Fruit fly (Drosophila melanogaster) whole organism, embryonic: ENCODE results near the gene CG6785.
"Not testable (repeated sequence)": the region's sequence is repeated elsewhere in the genome, so short reads cannot be mapped to it uniquely, and the experiment has no call there.

ENCODE experiments used
- CG10979 ChIP-seq: fragments of 200-800 bp; sonication (Bioruptor generic); optimal IDR thresholded peaks from 2 replicates; lab custom pipeline; 2018; ENCODE audit warnings: missing biosample characterization, mild to moderate bottlenecking, missing genetic modification characterization, moderate library complexity
- CG17912 ChIP-seq: fragments of 200-800 bp; sonication (Bioruptor generic); optimal IDR thresholded peaks from 2 replicates; lab custom pipeline; 2018; ENCODE audit warnings: missing biosample characterization, mild to moderate bottlenecking, missing genetic modification characterization
- Fer2 ChIP-seq: fragments of 200-800 bp; sonication (Bioruptor generic); optimal IDR thresholded peaks from 2 replicates; lab custom pipeline; 2018; ENCODE audit warnings: missing biosample characterization, mild to moderate bottlenecking, missing genetic modification characterization, moderate library complexity
- HLH4C ChIP-seq: fragments of 200-800 bp; sonication (Bioruptor generic); IDR thresholded peaks from 3 replicates; pipeline ENCODE4 v1.3.6; 2022; ENCODE audit warnings: missing biosample characterization, missing genetic modification characterization; ENCODE audit not compliant: partially characterized antibody
- Hand ChIP-seq: fragments of 200-800 bp; sonication (Bioruptor generic); optimal IDR thresholded peaks from 2 replicates; lab custom pipeline; 2017; ENCODE audit warnings: mild to moderate bottlenecking, missing biosample characterization, missing genetic modification reagents, missing genetic modification characterization
- NC2β ChIP-seq: fragments of 200-800 bp; sonication (Bioruptor generic); optimal IDR thresholded peaks from 2 replicates; lab custom pipeline; 2016; ENCODE audit warnings: missing biosample characterization, missing genetic modification characterization
- Trl ChIP-seq, 3 experiments: fragments of >200 bp in 2 of 3; fragments of 200-800 bp in 1 of 3; sonication (Bioruptor generic) in 1 of 3; optimal IDR thresholded peaks; 2 replicates in 1 of 3; 3 replicates in 2 of 3; lab custom pipeline; 2016 to 2017; ENCODE audit warnings: missing biosample characterization in 1 of 3, missing genetic modification characterization in 1 of 3
- bbx ChIP-seq: fragments of 200-800 bp; sonication (Bioruptor generic); IDR thresholded peaks from 2 replicates; pipeline ENCODE4 v1.3.6; 2022; ENCODE audit warnings: missing biosample characterization, missing genetic modification characterization; ENCODE audit not compliant: partially characterized antibody
- bcd ChIP-seq: fragments of 200-800 bp; sonication (Bioruptor generic); optimal IDR thresholded peaks from 2 replicates; lab custom pipeline; 2017; ENCODE audit warnings: missing biosample characterization, mild to moderate bottlenecking, missing genetic modification characterization
- crp ChIP-seq, 2 experiments: fragments of 200-800 bp; sonication (Bioruptor generic); optimal IDR thresholded peaks; 2 replicates in 1 of 2; 3 replicates in 1 of 2; lab custom pipeline; 2017; ENCODE audit warnings: missing biosample characterization in 2 of 2, missing genetic modification characterization in 2 of 2, mild to moderate bottlenecking in 1 of 2, moderate library complexity in 1 of 2
- seq ChIP-seq: fragments of 200-800 bp; sonication (Bioruptor generic); IDR thresholded peaks from 2 replicates; pipeline ENCODE4 v1.3.6; 2022; ENCODE audit warnings: missing biosample characterization, missing genetic modification characterization
- sim ChIP-seq: fragments of 200-800 bp; sonication (Bioruptor generic); IDR thresholded peaks from 2 replicates; pipeline ENCODE4 v1.3.6; 2022; ENCODE audit warnings: missing biosample characterization, missing genetic modification characterization

Gene CG6785

dm6 chr2L:11999240-11999704 lies 45.7 kb downstream of the CG6785 start, which contains the start of the genes CG18787 and Nfs1:
Gene CG18787, minus strand, starts transcription at chr2L:11999340.
Gene Nfs1, plus strand, starts transcription at chr2L:11999654.
- not testable (repeated sequence) for TF ChIP-seq crp (GFP tag; optimal IDR thresholded peaks at IDR 0.05; lab: Kevin White, UChicago); sim; CG10979 (tag; lab: Kevin White, UChicago)

dm6 chr2L:11996509-11996908 lies 48.5 kb downstream of the CG6785 start, which contains the start of gene Ada1-1:
Gene Ada1-1, plus strand, starts transcription at chr2L:11996809.
- TF ChIP-seq Trl (optimal IDR thresholded peaks at IDR 0.05; lab: Kevin White, UChicago); Trl (GFP tag; optimal IDR thresholded peaks at IDR 0.05; lab: Kevin White, UChicago); bcd (GFP tag; lab: Kevin White, UChicago); Hand (GFP tag; lab: Kevin White, UChicago): not testable (repeated sequence)

dm6 chr2L:11995332-11995790 lies 49.6 kb downstream of the CG6785 start, which contains the start of the genes CG18789 and Qtzl:
Gene CG18789, minus strand, starts transcription at chr2L:11995432.
Gene Qtzl, plus strand, starts transcription at chr2L:11995740.
- TF ChIP-seq bbx (GFP tag; lab: Robert Waterston, UW); HLH4C (GFP tag; lab: Robert Waterston, UW); Fer2 (tag; lab: Kevin White, UChicago): not testable (repeated sequence)

dm6 chr2L:11992602-11993001 lies 52.4 kb downstream of the CG6785 start, which contains the start of gene Ada1-2:
Gene Ada1-2, plus strand, starts transcription at chr2L:11992902.
- not testable (repeated sequence) for TF ChIP-seq NC2β (GFP tag; lab: Kevin White, UChicago); CG17912 (GFP tag; lab: Kevin White, UChicago); seq (GFP tag; lab: Robert Waterston, UW)
